Worm (Caenorhabditis elegans): ENCODE results near the gene ZK1098.9.

ce11 chrIII:9561158-9561557 is 16.9 kb downstream of the ZK1098.9 start, which contains the start of gene C48B4.8:
- TF ChIP-seq ztf-11 (tag; optimal IDR thresholded peaks at IDR 0.05) (no peak), rnt-1 (tag; optimal IDR thresholded peaks at IDR 0.05) (no peak), ama-1 (optimal IDR thresholded peaks at IDR 0.05) (no peak), C04F5.9 (tag; optimal IDR thresholded peaks at IDR 0.05) (no peak), nhr-77 (tag; optimal IDR thresholded peaks at IDR 0.05) (no peak), efl-1 (optimal IDR thresholded peaks at IDR 0.05) (no peak), efl-1 (GFP tag; optimal IDR thresholded peaks at IDR 0.05 in 1 of 2) (no peak), snpc-4 (tag; optimal IDR thresholded peaks at IDR 0.05) (no peak)
